Fruit fly (Drosophila melanogaster) whole organism, embryonic: Measurements from ENCODE around the gene msps.

Source experiments
- Asciz ChIP-seq: fragments of 200-800 bp; sonication (Bioruptor generic); optimal IDR thresholded peaks from 2 replicates; lab custom pipeline; 2017; ENCODE audit warnings: missing biosample characterization, mild to moderate bottlenecking, missing genetic modification characterization, missing genetic modification reagents
- Atf6 ChIP-seq: fragments of 200-800 bp; sonication (Bioruptor generic); IDR thresholded peaks from 2 replicates; pipeline ENCODE4 v1.3.6; 2022; ENCODE audit warnings: missing biosample characterization, missing genetic modification characterization
- BtbVII ChIP-seq: fragments of 200-800 bp; sonication (Bioruptor generic); optimal IDR thresholded peaks from 3 replicates; lab custom pipeline; 2017; ENCODE audit warnings: missing biosample characterization, mild to moderate bottlenecking, missing genetic modification characterization
- CG10565 ChIP-seq: fragments of 200-800 bp; sonication (Bioruptor generic); optimal IDR thresholded peaks from 3 replicates; lab custom pipeline; 2016; ENCODE audit warnings: missing biosample characterization, mild to moderate bottlenecking, missing genetic modification characterization
- CG10959 ChIP-seq: fragments of 200-800 bp; sonication (Bioruptor generic); IDR thresholded peaks from 2 replicates; pipeline ENCODE4 v1.3.6; 2022; ENCODE audit warnings: missing biosample characterization, missing genetic modification characterization
- CG11085 ChIP-seq: fragments of 200-800 bp; sonication (Bioruptor generic); IDR thresholded peaks from 2 replicates; pipeline ENCODE4 v1.3.6; 2022; ENCODE audit warnings: missing biosample characterization, missing genetic modification characterization
- CG11456 ChIP-seq: fragments of 200-800 bp; sonication (Bioruptor generic); IDR thresholded peaks from 3 replicates; pipeline ENCODE4 v1.3.6; 2022; ENCODE audit warnings: missing biosample characterization, missing genetic modification characterization
- CG12744 ChIP-seq: fragments of 200-800 bp; sonication (Bioruptor generic); optimal IDR thresholded peaks from 2 replicates; lab custom pipeline; 2016; ENCODE audit warnings: missing biosample characterization, missing genetic modification characterization
- CG12769 ChIP-seq: fragments of 200-800 bp; sonication (Bioruptor generic); optimal IDR thresholded peaks from 2 replicates; lab custom pipeline; 2019; ENCODE audit warnings: missing biosample characterization, mild to moderate bottlenecking, missing genetic modification characterization, moderate library complexity
- CG15011 ChIP-seq: fragments of 200-800 bp; sonication (Bioruptor generic); optimal IDR thresholded peaks from 3 replicates; lab custom pipeline; 2018; ENCODE audit warnings: missing biosample characterization, mild to moderate bottlenecking, missing genetic modification characterization
- CG15601 ChIP-seq: fragments of 200-800 bp; sonication (Bioruptor generic); optimal IDR thresholded peaks from 3 replicates; lab custom pipeline; 2019; ENCODE audit warnings: missing biosample characterization, mild to moderate bottlenecking, missing genetic modification characterization, moderate library complexity
- CG1602 ChIP-seq: fragments of 200-800 bp; sonication (Bioruptor generic); optimal IDR thresholded peaks from 3 replicates; lab custom pipeline; 2016; ENCODE audit warnings: missing biosample characterization, missing genetic modification characterization
- CG1603 ChIP-seq: fragments of 200-800 bp; sonication (Bioruptor generic); optimal IDR thresholded peaks from 2 replicates; lab custom pipeline; 2019; ENCODE audit warnings: missing biosample characterization, mild to moderate bottlenecking, missing genetic modification characterization, moderate library complexity
- CG17912 ChIP-seq: fragments of 200-800 bp; sonication (Bioruptor generic); optimal IDR thresholded peaks from 2 replicates; lab custom pipeline; 2018; ENCODE audit warnings: missing biosample characterization, mild to moderate bottlenecking, missing genetic modification characterization
- CG2875 ChIP-seq: fragments of 200-800 bp; sonication (Bioruptor generic); optimal IDR thresholded peaks from 2 replicates; lab custom pipeline; 2017; ENCODE audit warnings: missing biosample characterization, mild to moderate bottlenecking, missing genetic modification characterization, missing genetic modification reagents
- CG42726 ChIP-seq: fragments of 200-800 bp; sonication (Bioruptor generic); IDR thresholded peaks from 2 replicates; pipeline ENCODE4 v1.3.6; 2022; ENCODE audit warnings: missing biosample characterization, missing genetic modification characterization; ENCODE audit not compliant: partially characterized antibody
- CG4424 ChIP-seq: fragments of 200-800 bp; sonication (Bioruptor generic); optimal IDR thresholded peaks from 3 replicates; lab custom pipeline; 2016; ENCODE audit warnings: missing biosample characterization, missing genetic modification characterization
- CG5245 ChIP-seq: fragments of 200-800 bp; sonication (Bioruptor generic); optimal IDR thresholded peaks from 3 replicates; lab custom pipeline; 2016; ENCODE audit warnings: missing biosample characterization, missing genetic modification characterization
- CG6765 ChIP-seq: fragments of 200-800 bp; sonication (Bioruptor generic); optimal IDR thresholded peaks from 3 replicates; lab custom pipeline; 2017; ENCODE audit warnings: missing biosample characterization, mild to moderate bottlenecking, missing genetic modification characterization
- CG7745 ChIP-seq: fragments of 200-800 bp; sonication (Bioruptor generic); optimal IDR thresholded peaks from 2 replicates; lab custom pipeline; 2018; ENCODE audit warnings: missing biosample characterization, mild to moderate bottlenecking, missing genetic modification characterization, moderate library complexity
- CG7928 ChIP-seq: fragments of 200-800 bp; sonication (Bioruptor generic); optimal IDR thresholded peaks from 2 replicates; lab custom pipeline; 2017; ENCODE audit warnings: missing biosample characterization, mild to moderate bottlenecking, missing genetic modification characterization
- CG8388 ChIP-seq: fragments of 200-800 bp; sonication (Bioruptor generic); optimal IDR thresholded peaks from 2 replicates; lab custom pipeline; 2019; ENCODE audit warnings: missing biosample characterization, mild to moderate bottlenecking, missing genetic modification characterization, moderate library complexity
- CG8944 ChIP-seq: fragments of 200-800 bp; sonication (Bioruptor generic); optimal IDR thresholded peaks from 3 replicates; lab custom pipeline; 2016; ENCODE audit warnings: missing biosample characterization, missing genetic modification characterization
- CG9437 ChIP-seq: fragments of 200-800 bp; sonication (Bioruptor generic); optimal IDR thresholded peaks from 2 replicates; lab custom pipeline; 2018; ENCODE audit warnings: missing biosample characterization, mild to moderate bottlenecking, missing genetic modification characterization
- CoRest ChIP-seq: fragments of 200-800 bp; sonication (Bioruptor generic); optimal IDR thresholded peaks from 3 replicates; lab custom pipeline; 2018; ENCODE audit warnings: missing biosample characterization, mild to moderate bottlenecking, missing genetic modification characterization, moderate library complexity
- D ChIP-seq, 2 experiments: fragments of 200-800 bp in 1 of 2; fragments of >200 bp in 1 of 2; sonication (Bioruptor generic) in 1 of 2; optimal IDR thresholded peaks; 2 replicates in 1 of 2; 3 replicates in 1 of 2; lab custom pipeline; 2017; ENCODE audit warnings: mild to moderate bottlenecking in 1 of 2, missing biosample characterization in 1 of 2, missing genetic modification characterization in 1 of 2, missing genetic modification reagents in 1 of 2
- Dbx ChIP-seq: fragments of 200-800 bp; sonication (Bioruptor generic); IDR thresholded peaks from 3 replicates; pipeline ENCODE4 v1.3.6; 2022; ENCODE audit warnings: missing biosample characterization, missing genetic modification characterization
- Dek ChIP-seq: fragments of 200-800 bp; sonication (Bioruptor generic); optimal IDR thresholded peaks from 3 replicates; lab custom pipeline; 2019; ENCODE audit warnings: missing biosample characterization, mild to moderate bottlenecking, missing genetic modification characterization, moderate library complexity
- Dip2 ChIP-seq: fragments of 200-800 bp; sonication (Bioruptor generic); IDR thresholded peaks from 2 replicates; pipeline ENCODE4 v1.3.6; 2022; ENCODE audit warnings: missing biosample characterization, missing genetic modification characterization
- Fer3 ChIP-seq: fragments of 200-800 bp; sonication (Bioruptor generic); optimal IDR thresholded peaks from 2 replicates; lab custom pipeline; 2018; ENCODE audit warnings: missing biosample characterization, mild to moderate bottlenecking, missing genetic modification characterization, moderate library complexity
- Hey ChIP-seq: fragments of 200-800 bp; sonication (Bioruptor generic); optimal IDR thresholded peaks from 3 replicates; lab custom pipeline; 2018; ENCODE audit warnings: missing biosample characterization, mild to moderate bottlenecking, missing genetic modification characterization
- NC2β ChIP-seq: fragments of 200-800 bp; sonication (Bioruptor generic); optimal IDR thresholded peaks from 2 replicates; lab custom pipeline; 2016; ENCODE audit warnings: missing biosample characterization, missing genetic modification characterization
- Xrp1 ChIP-seq: fragments of 200-800 bp; sonication (Bioruptor generic); IDR thresholded peaks from 2 replicates; pipeline ENCODE4 v1.3.6; 2022; ENCODE audit warnings: missing biosample characterization, missing genetic modification characterization
- ci ChIP-seq: fragments of 200-800 bp; sonication (Bioruptor generic); IDR thresholded peaks from 3 replicates; pipeline ENCODE4 v1.3.6; 2022; ENCODE audit warnings: missing biosample characterization, missing genetic modification characterization
- dm ChIP-seq: fragments of 200-800 bp; sonication (Bioruptor generic); optimal IDR thresholded peaks from 3 replicates; lab custom pipeline; 2016; ENCODE audit warnings: missing biosample characterization, missing genetic modification characterization
- fd102C ChIP-seq: fragments of 200-800 bp; sonication (Bioruptor generic); optimal IDR thresholded peaks from 2 replicates; lab custom pipeline; 2018; ENCODE audit warnings: missing biosample characterization, mild to moderate bottlenecking, missing genetic modification characterization, moderate library complexity
- grau ChIP-seq: fragments of 200-800 bp; optimal IDR thresholded peaks from 3 replicates; lab custom pipeline; 2019; ENCODE audit warnings: missing biosample characterization, mild to moderate bottlenecking, missing genetic modification characterization, moderate library complexity
- h ChIP-seq: fragments of >200 bp; optimal IDR thresholded peaks from 2 replicates; lab custom pipeline; 2017
- lola ChIP-seq, 3 experiments: fragments of >200 bp in 2 of 3; fragments of 200-800 bp in 1 of 3; sonication (Bioruptor generic) in 1 of 3; optimal IDR thresholded peaks; 2 replicates each; lab custom pipeline; 2017 to 2019; ENCODE audit warnings: missing biosample characterization in 3 of 3, missing genetic modification characterization in 3 of 3, mild to moderate bottlenecking in 1 of 3, moderate library complexity in 1 of 3
- luna ChIP-seq: fragments of 200-800 bp; sonication (Bioruptor generic); optimal IDR thresholded peaks from 2 replicates; lab custom pipeline; 2016; ENCODE audit warnings: missing biosample characterization, missing genetic modification characterization
- mld ChIP-seq: fragments of 200-800 bp; sonication (Bioruptor generic); IDR thresholded peaks from 3 replicates; pipeline ENCODE4 v1.3.6; 2022; ENCODE audit warnings: missing biosample characterization, missing genetic modification characterization; ENCODE audit not compliant: partially characterized antibody
- nau ChIP-seq: fragments of 200-800 bp; sonication (Bioruptor generic); optimal IDR thresholded peaks from 3 replicates; lab custom pipeline; 2017; ENCODE audit warnings: missing biosample characterization, mild to moderate bottlenecking, missing genetic modification characterization, missing genetic modification reagents
- nom ChIP-seq: fragments of 200-800 bp; sonication (Bioruptor generic); optimal IDR thresholded peaks from 2 replicates; lab custom pipeline; 2017; ENCODE audit warnings: missing biosample characterization, missing genetic modification characterization, mild to moderate bottlenecking, moderate library complexity, missing genetic modification reagents
- odd ChIP-seq: fragments of 200-800 bp; sonication (Bioruptor generic); optimal IDR thresholded peaks from 2 replicates; lab custom pipeline; 2017; ENCODE audit warnings: missing biosample characterization, mild to moderate bottlenecking, missing genetic modification characterization
- pho ChIP-seq: fragments of 200-800 bp; sonication (Bioruptor generic); optimal IDR thresholded peaks from 2 replicates; lab custom pipeline; 2016; ENCODE audit warnings: missing biosample characterization, missing genetic modification characterization
- salm ChIP-seq: fragments of 200-800 bp; sonication (Bioruptor generic); optimal IDR thresholded peaks from 2 replicates; lab custom pipeline; 2018; ENCODE audit warnings: missing biosample characterization, mild to moderate bottlenecking, missing genetic modification characterization
- stc ChIP-seq: fragments of 200-800 bp; sonication (Bioruptor generic); IDR thresholded peaks from 2 replicates; pipeline ENCODE4 v1.3.6; 2022; ENCODE audit warnings: missing biosample characterization, missing genetic modification characterization
- tin ChIP-seq: fragments of 200-800 bp; sonication (Bioruptor generic); optimal IDR thresholded peaks from 3 replicates; lab custom pipeline; 2016; ENCODE audit warnings: missing biosample characterization, missing genetic modification characterization
- twi ChIP-seq: fragments of 200-800 bp; optimal IDR thresholded peaks from 2 replicates; lab custom pipeline; 2019; ENCODE audit warnings: missing biosample characterization, mild to moderate bottlenecking, missing genetic modification characterization, moderate library complexity
- z ChIP-seq: fragments of 200-800 bp; sonication (Bioruptor generic); IDR thresholded peaks from 3 replicates; pipeline ENCODE4 v1.3.6; 2022; ENCODE audit warnings: missing biosample characterization, missing genetic modification characterization

Gene msps

dm6 chr3R:16011698-16012332, 38.8 kb upstream of the msps start (continued):
- TF ChIP-seq mld (GFP tag; lab: Robert Waterston, UW) (no peak), Dbx (GFP tag; lab: Robert Waterston, UW) (peak; percentile 21; the same call in 1 of the 3 replicates), Hey (tag; lab: Kevin White, UChicago) (peak; percentile 63), CG12769 (peak; percentile 54), D (optimal IDR thresholded peaks at IDR 0.05; lab: Kevin White, UChicago) (no peak), D (GFP tag; optimal IDR thresholded peaks at IDR 0.05; lab: Kevin White, UChicago) (no peak), CG10959 (no peak), CG42726 (GFP tag; lab: Robert Waterston, UW) (no peak), twi (no peak), luna (GFP tag; lab: Kevin White, UChicago) (no peak), nau (GFP tag; lab: Kevin White, UChicago) (no peak), dm (no peak), lola (GFP tag; optimal IDR thresholded peaks at IDR 0.05; lab: Kevin White, UChicago) (no peak), Fer3 (peak; percentile 7), odd (GFP tag; lab: Kevin White, UChicago) (peak; percentile 38), Dip2 (GFP tag; lab: Robert Waterston, UW) (no peak), CG8944 (GFP tag; lab: Kevin White, UChicago) (no peak), tin (GFP tag; lab: Kevin White, UChicago) (no peak), pho (no peak), salm (peak; percentile 30), CoRest (tag; lab: Kevin White, UChicago) (no peak), CG11085 (no peak), CG15011 (no peak), CG17912 (GFP tag; lab: Kevin White, UChicago) (peak; percentile 16), CG7928 (GFP tag; lab: Kevin White, UChicago) (no peak), stc (GFP tag; lab: Robert Waterston, UW) (no peak), Atf6 (GFP tag; lab: Robert Waterston, UW) (no peak), CG4424 (GFP tag; lab: Kevin White, UChicago) (no peak), CG1603 (peak; percentile 30), BtbVII (peak; percentile 46), CG2875 (GFP tag; lab: Kevin White, UChicago) (no peak), CG10565 (GFP tag; lab: Kevin White, UChicago) (no peak), grau (no peak), CG1602 (GFP tag; lab: Kevin White, UChicago) (no peak), CG5245 (no peak), fd102C (GFP tag; lab: Kevin White, UChicago) (no peak), NC2β (GFP tag; lab: Kevin White, UChicago) (no peak), CG8388 (GFP tag; lab: Kevin White, UChicago) (no peak), ci (GFP tag; lab: Robert Waterston, UW) (no peak; the same call in 2 of the 3 replicates), CG9437 (GFP tag; lab: Kevin White, UChicago) (no peak), CG15601 (tag; lab: Kevin White, UChicago) (peak; percentile 6), CG11456 (no peak), z (GFP tag; lab: Robert Waterston, UW) (no peak), nom (GFP tag; lab: Kevin White, UChicago) (no peak), CG12744 (GFP tag; lab: Kevin White, UChicago) (no peak), Asciz (GFP tag; lab: Kevin White, UChicago) (peak; percentile 51), Xrp1 (GFP tag; lab: Robert Waterston, UW) (no peak), CG6765 (GFP tag; lab: Kevin White, UChicago) (no peak), Dek (tag; lab: Kevin White, UChicago) (no peak), h (lab: Kevin White, UChicago) (no peak), CG7745 (tag; lab: Kevin White, UChicago) (no peak)
